Fruit fly (Drosophila melanogaster) whole organism, embryonic: Measurements from ENCODE around the gene CG10035.

Experiments
- ATbp ChIP-seq: fragments of 200-800 bp; sonication (Bioruptor generic); optimal IDR thresholded peaks from 2 replicates; lab custom pipeline; 2017; ENCODE audit warnings: missing biosample characterization, mild to moderate bottlenecking, missing genetic modification characterization, missing genetic modification reagents
- Adf1 ChIP-seq: fragments of 200-800 bp; sonication (Bioruptor generic); IDR thresholded peaks from 2 replicates; pipeline ENCODE4 v1.3.6; 2022; ENCODE audit warnings: missing biosample characterization, missing genetic modification characterization
- CG11247 ChIP-seq: fragments of 200-800 bp; sonication (Bioruptor generic); IDR thresholded peaks from 2 replicates; pipeline ENCODE4 v1.3.6; 2022; ENCODE audit warnings: missing biosample characterization, missing genetic modification characterization
- CG12299 ChIP-seq: fragments of 200-800 bp; sonication (Bioruptor generic); optimal IDR thresholded peaks from 2 replicates; lab custom pipeline; 2018; ENCODE audit warnings: missing biosample characterization, mild to moderate bottlenecking, missing genetic modification characterization
- CG12659 ChIP-seq: fragments of 200-800 bp; sonication (Bioruptor generic); optimal IDR thresholded peaks from 3 replicates; lab custom pipeline; 2017; ENCODE audit warnings: mild to moderate bottlenecking, missing biosample characterization, missing genetic modification reagents, missing genetic modification characterization
- CG12744 ChIP-seq: fragments of 200-800 bp; sonication (Bioruptor generic); optimal IDR thresholded peaks from 2 replicates; lab custom pipeline; 2016; ENCODE audit warnings: missing biosample characterization, missing genetic modification characterization
- CG13287 ChIP-seq: fragments of 200-800 bp; sonication (Bioruptor generic); IDR thresholded peaks from 2 replicates; pipeline ENCODE4 v1.3.6; 2022; ENCODE audit warnings: missing biosample characterization, missing genetic modification characterization; ENCODE audit not compliant: partially characterized antibody
- CG13624 ChIP-seq: fragments of 200-800 bp; sonication (Bioruptor generic); optimal IDR thresholded peaks from 2 replicates; lab custom pipeline; 2016; ENCODE audit warnings: missing biosample characterization, missing genetic modification characterization
- CG15514 ChIP-seq: fragments of 200-800 bp; sonication (Bioruptor generic); optimal IDR thresholded peaks from 3 replicates; lab custom pipeline; 2017; ENCODE audit warnings: missing biosample characterization, missing genetic modification characterization, mild to moderate bottlenecking, moderate library complexity, missing genetic modification reagents
- CG16813 ChIP-seq: fragments of 200-800 bp; sonication (Bioruptor generic); IDR thresholded peaks from 3 replicates; pipeline ENCODE4 v1.3.6; 2022; ENCODE audit warnings: missing biosample characterization, missing genetic modification characterization; ENCODE audit not compliant: partially characterized antibody
- CG2712 ChIP-seq: fragments of 200-800 bp; optimal IDR thresholded peaks from 3 replicates; lab custom pipeline; 2019; ENCODE audit warnings: missing biosample characterization, mild to moderate bottlenecking, missing genetic modification characterization, moderate library complexity
- CG34376 ChIP-seq: fragments of 200-800 bp; sonication (Bioruptor generic); optimal IDR thresholded peaks from 2 replicates; lab custom pipeline; 2018; ENCODE audit warnings: missing biosample characterization, mild to moderate bottlenecking, missing genetic modification characterization
- CG6689 ChIP-seq: fragments of 200-800 bp; sonication (Bioruptor generic); IDR thresholded peaks from 2 replicates; pipeline ENCODE4 v1.3.6; 2022; ENCODE audit warnings: missing biosample characterization, missing genetic modification characterization
- CG6854 ChIP-seq: fragments of 200-800 bp; sonication (Bioruptor generic); optimal IDR thresholded peaks from 3 replicates; lab custom pipeline; 2017; ENCODE audit warnings: missing biosample characterization, mild to moderate bottlenecking, missing genetic modification characterization
- CG8924 ChIP-seq: fragments of 200-800 bp; optimal IDR thresholded peaks from 3 replicates; lab custom pipeline; 2019; ENCODE audit warnings: missing biosample characterization, mild to moderate bottlenecking, missing genetic modification characterization, moderate library complexity
- Dip2 ChIP-seq: fragments of 200-800 bp; sonication (Bioruptor generic); IDR thresholded peaks from 2 replicates; pipeline ENCODE4 v1.3.6; 2022; ENCODE audit warnings: missing biosample characterization, missing genetic modification characterization
- Dp ChIP-seq: fragments of 200-800 bp; sonication (Bioruptor generic); optimal IDR thresholded peaks from 2 replicates; lab custom pipeline; 2018; ENCODE audit warnings: missing biosample characterization, mild to moderate bottlenecking, missing genetic modification characterization, moderate library complexity
- E2f2 ChIP-seq: fragments of 200-800 bp; sonication (Bioruptor generic); IDR thresholded peaks from 2 replicates; pipeline ENCODE4 v1.3.6; 2022; ENCODE audit warnings: missing biosample characterization, missing genetic modification characterization
- HmgD ChIP-seq: fragments of 200-800 bp; sonication (Bioruptor generic); optimal IDR thresholded peaks from 3 replicates; lab custom pipeline; 2016; ENCODE audit warnings: missing biosample characterization, missing genetic modification characterization
- Hmr ChIP-seq: fragments of 200-800 bp; sonication (Bioruptor generic); optimal IDR thresholded peaks from 3 replicates; lab custom pipeline; 2017; ENCODE audit warnings: mild to moderate bottlenecking, missing biosample characterization, missing genetic modification reagents, missing genetic modification characterization
- Med ChIP-seq: fragments of 200-800 bp; sonication (Bioruptor generic); peaks from one replicate; lab custom pipeline; 2016; ENCODE audit warnings: missing biosample characterization, missing genetic modification characterization, mild to moderate bottlenecking, inconsistent platforms, moderate library complexity
- NfI ChIP-seq: fragments of 200-800 bp; sonication (Bioruptor generic); optimal IDR thresholded peaks from 3 replicates; lab custom pipeline; 2018; ENCODE audit warnings: missing biosample characterization, mild to moderate bottlenecking, missing genetic modification characterization, moderate library complexity
- Scr ChIP-seq: fragments of 200-800 bp; sonication (Bioruptor generic); IDR thresholded peaks from 2 replicates; pipeline ENCODE4 v1.3.6; 2022; ENCODE audit warnings: missing biosample characterization, missing genetic modification characterization; ENCODE audit not compliant: partially characterized antibody
- Sry-δ ChIP-seq: fragments of 200-800 bp; sonication (Bioruptor generic); optimal IDR thresholded peaks from 2 replicates; lab custom pipeline; 2016; ENCODE audit warnings: missing biosample characterization, missing genetic modification characterization
- Stat92E ChIP-seq, 3 experiments: fragments of >200 bp in 2 of 3; fragments of 200-800 bp in 1 of 3; sonication (Bioruptor generic) in 1 of 3; optimal IDR thresholded peaks; 2 replicates each; lab custom pipeline; 2017 to 2019; ENCODE audit warnings: missing biosample characterization in 3 of 3, missing genetic modification characterization in 3 of 3, mild to moderate bottlenecking in 1 of 3, moderate library complexity in 1 of 3
- Tbp ChIP-seq: fragments of >200 bp; optimal IDR thresholded peaks from 2 replicates; lab custom pipeline; 2018; ENCODE audit warnings: missing biosample characterization, missing genetic modification characterization
- Vsx1 ChIP-seq: fragments of 200-800 bp; sonication (Bioruptor generic); optimal IDR thresholded peaks from 2 replicates; lab custom pipeline; 2017; ENCODE audit warnings: missing biosample characterization, mild to moderate bottlenecking, missing genetic modification characterization, missing genetic modification reagents
- Xbp1 ChIP-seq: fragments of 200-800 bp; sonication (Bioruptor generic); optimal IDR thresholded peaks from 3 replicates; lab custom pipeline; 2016; ENCODE audit warnings: missing biosample characterization, mild to moderate bottlenecking, missing genetic modification characterization
- Xrp1 ChIP-seq: fragments of 200-800 bp; sonication (Bioruptor generic); IDR thresholded peaks from 2 replicates; pipeline ENCODE4 v1.3.6; 2022; ENCODE audit warnings: missing biosample characterization, missing genetic modification characterization
- bbx ChIP-seq: fragments of 200-800 bp; sonication (Bioruptor generic); IDR thresholded peaks from 2 replicates; pipeline ENCODE4 v1.3.6; 2022; ENCODE audit warnings: missing biosample characterization, missing genetic modification characterization; ENCODE audit not compliant: partially characterized antibody
- caup ChIP-seq: fragments of 200-800 bp; sonication (Bioruptor generic); optimal IDR thresholded peaks from 3 replicates; lab custom pipeline; 2017; ENCODE audit warnings: missing biosample characterization, mild to moderate bottlenecking, missing genetic modification characterization, moderate library complexity; ENCODE audit not compliant: severe bottlenecking
- chinmo ChIP-seq: fragments of 200-800 bp; sonication (Bioruptor generic); IDR thresholded peaks from 4 replicates; pipeline ENCODE4 v1.3.6; 2022; ENCODE audit warnings: missing biosample characterization, missing genetic modification characterization; ENCODE audit not compliant: partially characterized antibody
- grn ChIP-seq: fragments of 200-800 bp; sonication (Bioruptor generic); optimal IDR thresholded peaks from 3 replicates; lab custom pipeline; 2017; ENCODE audit warnings: missing biosample characterization, missing genetic modification characterization
- hbn ChIP-seq: fragments of 200-800 bp; sonication (Bioruptor generic); IDR thresholded peaks from 2 replicates; pipeline ENCODE4 v1.3.6; 2022; ENCODE audit warnings: missing biosample characterization, missing genetic modification characterization; ENCODE audit not compliant: partially characterized antibody
- insv ChIP-seq, 2 experiments: fragments of 200-800 bp; sonication (Bioruptor generic); optimal IDR thresholded peaks; 3 replicates each; lab custom pipeline; 2016 to 2018; ENCODE audit warnings: missing biosample characterization in 2 of 2, missing genetic modification characterization in 2 of 2
- kah ChIP-seq: fragments of 200-800 bp; sonication (Bioruptor generic); optimal IDR thresholded peaks from 2 replicates; lab custom pipeline; 2018; ENCODE audit warnings: missing biosample characterization, mild to moderate bottlenecking, missing genetic modification characterization
- knrl ChIP-seq: fragments of 200-800 bp; sonication (Bioruptor generic); IDR thresholded peaks from 3 replicates; pipeline ENCODE4 v1.3.6; 2022; ENCODE audit warnings: missing biosample characterization, missing genetic modification characterization; ENCODE audit not compliant: partially characterized antibody
- luna ChIP-seq: fragments of 200-800 bp; sonication (Bioruptor generic); optimal IDR thresholded peaks from 2 replicates; lab custom pipeline; 2016; ENCODE audit warnings: missing biosample characterization, missing genetic modification characterization
- mld ChIP-seq: fragments of 200-800 bp; sonication (Bioruptor generic); IDR thresholded peaks from 3 replicates; pipeline ENCODE4 v1.3.6; 2022; ENCODE audit warnings: missing biosample characterization, missing genetic modification characterization; ENCODE audit not compliant: partially characterized antibody
- nerfin-1 ChIP-seq: fragments of 200-800 bp; sonication (Bioruptor generic); optimal IDR thresholded peaks from 3 replicates; lab custom pipeline; 2019; ENCODE audit warnings: missing biosample characterization, mild to moderate bottlenecking, missing genetic modification characterization, moderate library complexity
- p53 ChIP-seq: fragments of 200-800 bp; sonication (Bioruptor generic); optimal IDR thresholded peaks from 2 replicates; lab custom pipeline; 2016; ENCODE audit warnings: missing biosample characterization, missing genetic modification characterization
- sd ChIP-seq: fragments of 200-800 bp; sonication (Bioruptor generic); optimal IDR thresholded peaks from 3 replicates; lab custom pipeline; 2018; ENCODE audit warnings: missing biosample characterization, mild to moderate bottlenecking, missing genetic modification characterization, moderate library complexity
- tna ChIP-seq: fragments of 200-800 bp; sonication (Bioruptor generic); IDR thresholded peaks from 2 replicates; pipeline ENCODE4 v1.3.6; 2022; ENCODE audit warnings: missing biosample characterization, missing genetic modification characterization; ENCODE audit not compliant: partially characterized antibody
- vnd ChIP-seq: fragments of 200-800 bp; sonication (Bioruptor generic); IDR thresholded peaks from 3 replicates; pipeline ENCODE4 v1.3.6; 2022; ENCODE audit warnings: missing biosample characterization, missing genetic modification characterization; ENCODE audit not compliant: partially characterized antibody
- wek ChIP-seq: fragments of 200-800 bp; sonication (Bioruptor generic); optimal IDR thresholded peaks from 3 replicates; lab custom pipeline; 2018; ENCODE audit warnings: missing biosample characterization, mild to moderate bottlenecking, missing genetic modification characterization, moderate library complexity
- yki ChIP-seq: fragments of >200 bp; optimal IDR thresholded peaks from 3 replicates; lab custom pipeline; 2018
- zen2 ChIP-seq: fragments of 200-800 bp; sonication (Bioruptor generic); IDR thresholded peaks from 3 replicates; pipeline ENCODE4 v1.3.6; 2022; ENCODE audit warnings: missing biosample characterization, missing genetic modification characterization; ENCODE audit not compliant: partially characterized antibody
- zfh1 ChIP-seq: fragments of 200-800 bp; sonication (Bioruptor generic); IDR thresholded peaks from 3 replicates; pipeline ENCODE4 v1.3.6; 2022; ENCODE audit warnings: missing biosample characterization, missing genetic modification characterization

Gene CG10035

dm6 chr3R:12408160-12408559 lies 25.7 kb upstream of the CG10035 start, which contains the start of gene CG5196 (continued):
- TF ChIP-seq p53 (GFP tag; lab: Kevin White, UChicago) (no peak), grn (GFP tag; lab: Kevin White, UChicago) (no peak), NfI (GFP tag; lab: Kevin White, UChicago) (peak; percentile 30), Adf1 (peak; percentile 36; the same call in 1 of the 2 replicates), Stat92E (GFP tag; optimal IDR thresholded peaks at IDR 0.05; lab: Kevin White, UChicago) (peak in 1 of 3 experiments; percentile 44), tna (peak; percentile 52), CG34376 (GFP tag; lab: Kevin White, UChicago) (peak; percentile 23), CG13287 (GFP tag; lab: Robert Waterston, UW) (peak; percentile 84), vnd (GFP tag; lab: Robert Waterston, UW) (peak; percentile 61; the same call in 2 of the 3 replicates), Dp (GFP tag; lab: Kevin White, UChicago) (peak; percentile 80), Xrp1 (0 out of 2 replicates have a peak, but pooled peaks have one; percentile 12), CG12744 (GFP tag; lab: Kevin White, UChicago) (no peak), CG8924 (tag; lab: Kevin White, UChicago) (peak; percentile 17), Xbp1 (GFP tag; lab: Kevin White, UChicago) (peak; percentile 12), Dip2 (GFP tag; lab: Robert Waterston, UW) (no peak), CG13624 (GFP tag; lab: Kevin White, UChicago) (no peak), knrl (GFP tag; lab: Robert Waterston, UW) (peak; percentile 66), CG11247 (GFP tag; lab: Robert Waterston, UW) (no peak), E2f2 (GFP tag; lab: Robert Waterston, UW) (peak; percentile 87), hbn (peak; percentile 17; the same call in 1 of the 2 replicates), bbx (GFP tag; lab: Robert Waterston, UW) (peak; percentile 77), CG12659 (GFP tag; lab: Kevin White, UChicago) (peak; percentile 78), Med (GFP tag; lab: Kevin White, UChicago) (peak; percentile 49), CG6689 (GFP tag; lab: Robert Waterston, UW) (no peak), CG12299 (tag; lab: Kevin White, UChicago) (peak; percentile 24), sd (tag; lab: Kevin White, UChicago) (peak; percentile 30), zen2 (GFP tag; lab: Robert Waterston, UW) (peak; percentile 74), Scr (GFP tag; lab: Robert Waterston, UW) (peak; percentile 65), zfh1 (0 out of 3 replicates have a peak, but pooled peaks have one; percentile 27), kah (GFP tag; lab: Kevin White, UChicago) (peak; percentile 17), HmgD (no peak), CG2712 (tag; lab: Kevin White, UChicago) (peak; percentile 48), yki (lab: Kevin White, UChicago) (no peak), ATbp (no peak), CG16813 (GFP tag; lab: Robert Waterston, UW) (peak; percentile 52; the same call in 2 of the 3 replicates), caup (GFP tag; lab: Kevin White, UChicago) (peak; percentile 18), Tbp (GFP tag; lab: Kevin White, UChicago) (no peak), CG6854 (GFP tag; lab: Kevin White, UChicago) (peak; percentile 36), luna (no peak), insv (GFP tag; optimal IDR thresholded peaks at IDR 0.05; lab: Kevin White, UChicago) (peak in 1 of 2 experiments; percentile 53), Hmr (GFP tag; lab: Kevin White, UChicago) (peak; percentile 41), Sry-δ (GFP tag; lab: Kevin White, UChicago) (peak; percentile 56), chinmo (GFP tag; lab: Robert Waterston, UW) (peak; percentile 67; the same call in 1 of the 4 replicates), nerfin-1 (peak; percentile 33), CG15514 (GFP tag; lab: Kevin White, UChicago) (peak; percentile 99), wek (GFP tag; lab: Kevin White, UChicago) (peak; percentile 9), Vsx1 (peak; percentile 31), mld (GFP tag; lab: Robert Waterston, UW) (peak; percentile 58; the same call in 2 of the 3 replicates)
- TF ChIP-seq, all 482 proteins: peak for 127
